ENCODE assay signal across 4 worm cellular contexts in the genomic region with DNA sequence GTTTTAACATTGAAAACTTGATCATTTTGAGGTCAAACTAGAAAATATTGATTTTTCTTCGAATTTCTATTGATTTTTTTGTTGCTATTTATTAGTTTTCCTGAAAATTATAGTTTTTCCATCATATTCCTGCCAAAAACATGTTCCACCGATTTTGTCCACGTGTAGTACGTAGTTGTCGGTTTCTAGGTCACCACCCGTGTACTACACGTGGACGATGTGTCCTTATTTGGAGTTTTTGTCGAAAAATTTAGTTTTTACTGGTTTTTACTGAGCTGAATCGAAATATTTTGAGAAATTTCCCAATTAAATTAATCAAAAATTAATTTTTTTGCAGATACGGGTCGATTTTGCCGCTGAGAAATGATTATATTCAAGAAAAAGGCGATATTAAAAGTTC.
TF ChIP-seq lines count a peak whose summit lies in the region.

No protein-coding gene starts in this region.

TF ChIP-seq in whole organism, L2 larva, 48 proteins besides CTCF, POLR2A, EP300 and RAD21 (continues in another document):
- TF ChIP-seq nhr-23 (tag; optimal IDR thresholded peaks at IDR 0.05; lab: Kevin White, UChicago) (no peak), aly-2 (tag; optimal IDR thresholded peaks at IDR 0.05; lab: Kevin White, UChicago) (no peak), mdl-1 (tag; optimal IDR thresholded peaks at IDR 0.05; lab: Kevin White, UChicago) (no peak), nhr-25 (tag; optimal IDR thresholded peaks at IDR 0.05; lab: Kevin White, UChicago) (peak; percentile 48), unc-55 (GFP tag; optimal IDR thresholded peaks at IDR 0.05; lab: Kevin White, UChicago) (peak; percentile 50), C34F6.9 (tag; optimal IDR thresholded peaks at IDR 0.05; lab: Kevin White, UChicago) (peak; percentile 65), sma-9 (GFP tag; optimal IDR thresholded peaks at IDR 0.05; lab: Kevin White, UChicago) (no peak), sma-9 (tag; optimal IDR thresholded peaks at IDR 0.05; lab: Kevin White, UChicago) (no peak), lin-13 (GFP tag; optimal IDR thresholded peaks at IDR 0.05; lab: Kevin White, UChicago) (peak; percentile 32), ztf-1 (GFP tag; conservative IDR thresholded peaks at IDR 0.05; lab: Robert Waterston, UW) (0 out of 2 replicates have a peak, but pooled peaks have one; percentile 66), ztf-11 (tag; optimal IDR thresholded peaks at IDR 0.05; lab: Kevin White, UChicago) (no peak), egl-27 (tag; optimal IDR thresholded peaks at IDR 0.05; lab: Kevin White, UChicago) (no peak), lsy-2 (tag; optimal IDR thresholded peaks at IDR 0.05; lab: Kevin White, UChicago) (peak; percentile 69 to 84), blmp-1 (tag; optimal IDR thresholded peaks at IDR 0.05; lab: Kevin White, UChicago; ENCODE audit: insufficient read depth) (no peak), nhr-6 (tag; optimal IDR thresholded peaks at IDR 0.05; lab: Kevin White, UChicago) (peak; percentile 59), nhr-12 (tag; optimal IDR thresholded peaks at IDR 0.05; lab: Kevin White, UChicago) (no peak), F13H6.1 (tag; optimal IDR thresholded peaks at IDR 0.05; lab: Kevin White, UChicago) (peak; percentile 69), lin-11 (tag; optimal IDR thresholded peaks at IDR 0.05; lab: Kevin White, UChicago) (no peak), skn-1 (tag; optimal IDR thresholded peaks at IDR 0.05; lab: Kevin White, UChicago) (no peak), fos-1 (tag; optimal IDR thresholded peaks at IDR 0.05; lab: Kevin White, UChicago) (peak; percentile 12), dmd-4 (tag; optimal IDR thresholded peaks at IDR 0.05; lab: Kevin White, UChicago) (no peak), elt-1 (tag; optimal IDR thresholded peaks at IDR 0.05; lab: Kevin White, UChicago) (no peak)

TF ChIP-seq in whole organism, L4 larva, 104 proteins besides CTCF, POLR2A, EP300 and RAD21 (continues in another document):
- TF ChIP-seq unc-130 (GFP tag; optimal IDR thresholded peaks at IDR 0.05; lab: Kevin White, UChicago): peak; percentile 65
- peak; percentile 4 for TF ChIP-seq F37D6.2 (tag; optimal IDR thresholded peaks at IDR 0.05; lab: Kevin White, UChicago)
- peak; percentile 48 for TF ChIP-seq lin-38 (GFP tag; IDR thresholded peaks at IDR 0.05; lab: Robert Waterston, UW)
- 0 out of 2 replicates have a peak, but pooled peaks have one; percentile 41 for TF ChIP-seq mdt-29 (GFP tag; IDR thresholded peaks at IDR 0.05; lab: Robert Waterston, UW)
- no peak for TF ChIP-seq saeg-2 (GFP tag; IDR thresholded peaks at IDR 0.05; lab: Robert Waterston, UW)
- TF ChIP-seq T20F7.1 (GFP tag; optimal IDR thresholded peaks at IDR 0.05; lab: Kevin White, UChicago): peak; percentile 59
- TF ChIP-seq zfp-3 (GFP tag; conservative IDR thresholded peaks at IDR 0.05; lab: Robert Waterston, UW): 0 out of 2 replicates have a peak, but pooled peaks have one; percentile 38
- TF ChIP-seq T26A8.4 (GFP tag; IDR thresholded peaks at IDR 0.05; lab: Robert Waterston, UW): no peak
- peak; percentile 53; the same call in 1 of the 2 replicates for TF ChIP-seq madf-9 (GFP tag; conservative IDR thresholded peaks at IDR 0.05; lab: Robert Waterston, UW)
- peak; percentile 38 for TF ChIP-seq mep-1 (tag; optimal IDR thresholded peaks at IDR 0.05; lab: Kevin White, UChicago)
- peak in 1 of 2 experiments; percentile 68 for TF ChIP-seq lsy-2 (tag; optimal IDR thresholded peaks at IDR 0.05; lab: Kevin White, UChicago)
- peak; percentile 82; the same call in 1 of the 2 replicates for TF ChIP-seq tag-97 (GFP tag; IDR thresholded peaks at IDR 0.05; lab: Robert Waterston, UW)
- peak; percentile 13 for TF ChIP-seq dve-1 (tag; optimal IDR thresholded peaks at IDR 0.05; lab: Kevin White, UChicago; ENCODE audit: insufficient read depth)
- TF ChIP-seq gei-8 (GFP tag; optimal IDR thresholded peaks at IDR 0.05; lab: Kevin White, UChicago): no peak
- peak; percentile 88 for TF ChIP-seq ZK337.2 (GFP tag; IDR thresholded peaks at IDR 0.05; lab: Robert Waterston, UW)
- peak in 1 of 2 experiments; percentile 79 for TF ChIP-seq hif-1 (tag; optimal IDR thresholded peaks at IDR 0.05; lab: Kevin White, UChicago)
- TF ChIP-seq zag-1 (tag; optimal IDR thresholded peaks at IDR 0.05; lab: Kevin White, UChicago): no peak
- TF ChIP-seq daf-16 (GFP tag; optimal IDR thresholded peaks at IDR 0.05; lab: Kevin White, UChicago): no peak
- no peak for TF ChIP-seq daf-16 (tag; optimal IDR thresholded peaks at IDR 0.05; lab: Kevin White, UChicago)
- peak; percentile 43; the same call in 1 of the 2 replicates for TF ChIP-seq dmd-6 (GFP tag; IDR thresholded peaks at IDR 0.05; lab: Robert Waterston, UW)
- 0 out of 2 replicates have a peak, but pooled peaks have one; percentile 29 for TF ChIP-seq ceh-44 (GFP tag; IDR thresholded peaks at IDR 0.05; lab: Robert Waterston, UW)

TF ChIP-seq in whole organism, late embryonic, 69 proteins besides CTCF, POLR2A, EP300 and RAD21 (continues in another document):
- TF ChIP-seq hlh-13 (GFP tag; optimal IDR thresholded peaks at IDR 0.05; lab: Kevin White, UChicago) (no peak), ahr-1 (tag; optimal IDR thresholded peaks at IDR 0.05; lab: Kevin White, UChicago) (no peak), sox-2 (GFP tag; IDR thresholded peaks at IDR 0.05; lab: Robert Waterston, UW) (no peak), ama-1 (optimal IDR thresholded peaks at IDR 0.05; lab: Kevin White, UChicago) (no peak), rnt-1 (tag; optimal IDR thresholded peaks at IDR 0.05; lab: Kevin White, UChicago) (peak; percentile 59), pag-3 (tag; optimal IDR thresholded peaks at IDR 0.05; lab: Kevin White, UChicago; ENCODE audit: borderline replicate concordance) (no peak), elt-2 (tag; optimal IDR thresholded peaks at IDR 0.05; lab: Kevin White, UChicago) (peak; percentile 22), eyg-1 (tag; optimal IDR thresholded peaks at IDR 0.05; lab: Kevin White, UChicago) (no peak), ets-4 (tag; optimal IDR thresholded peaks at IDR 0.05; lab: Kevin White, UChicago) (peak; percentile 74), pros-1 (tag; optimal IDR thresholded peaks at IDR 0.05; lab: Kevin White, UChicago) (no peak), tbx-7 (tag; optimal IDR thresholded peaks at IDR 0.05; lab: Kevin White, UChicago) (peak; percentile 87), tbx-2 (tag; optimal IDR thresholded peaks at IDR 0.05; lab: Kevin White, UChicago) (peak; percentile 82), che-1 (tag; optimal IDR thresholded peaks at IDR 0.05; lab: Kevin White, UChicago) (no peak), Y22D7AL.16 (tag; optimal IDR thresholded peaks at IDR 0.05; lab: Kevin White, UChicago) (no peak), ref-2 (tag; optimal IDR thresholded peaks at IDR 0.05; lab: Kevin White, UChicago) (peak; percentile 71), ceh-19 (GFP tag; optimal IDR thresholded peaks at IDR 0.05; lab: Kevin White, UChicago) (no peak), ceh-9 (tag; optimal IDR thresholded peaks at IDR 0.05; lab: Kevin White, UChicago) (no peak), unc-42 (tag; optimal IDR thresholded peaks at IDR 0.05; lab: Kevin White, UChicago) (peak; percentile 21), hlh-15 (tag; optimal IDR thresholded peaks at IDR 0.05; lab: Kevin White, UChicago) (no peak), npax-4 (tag; optimal IDR thresholded peaks at IDR 0.05; lab: Kevin White, UChicago) (no peak), ceh-48 (tag; optimal IDR thresholded peaks at IDR 0.05; lab: Kevin White, UChicago) (no peak), T23F11.4 (GFP tag; optimal IDR thresholded peaks at IDR 0.05; lab: Kevin White, UChicago) (no peak), unc-86 (tag; optimal IDR thresholded peaks at IDR 0.05; lab: Kevin White, UChicago) (peak; percentile 41), ceh-30 (tag; optimal IDR thresholded peaks at IDR 0.05; lab: Kevin White, UChicago) (no peak), C38D4.7 (GFP tag; optimal IDR thresholded peaks at IDR 0.05; lab: Kevin White, UChicago) (no peak)

TF ChIP-seq in whole organism, mixed stage, embryonic, 35 proteins besides CTCF, POLR2A, EP300 and RAD21:
- TF ChIP-seq lin-13 (tag; optimal IDR thresholded peaks at IDR 0.05; lab: Kevin White, UChicago) (peak; percentile 22), mls-2 (tag; optimal IDR thresholded peaks at IDR 0.05; lab: Kevin White, UChicago) (no peak), unc-39 (tag; optimal IDR thresholded peaks at IDR 0.05; lab: Kevin White, UChicago) (no peak), pha-4 (tag; optimal IDR thresholded peaks at IDR 0.05; lab: Kevin White, UChicago) (no peak), lin-32 (GFP tag; optimal IDR thresholded peaks at IDR 0.05; lab: Kevin White, UChicago) (peak; percentile 57), unc-120 (tag; optimal IDR thresholded peaks at IDR 0.05; lab: Kevin White, UChicago; ENCODE audit: poor library complexity, severe bottlenecking) (peak; percentile 30), sptf-1 (tag; optimal IDR thresholded peaks at IDR 0.05; lab: Kevin White, UChicago) (peak; percentile 17)
